Worm (Caenorhabditis elegans): ENCODE data around the gene C14E2.7.

C14E2.7 gene

DNA sequence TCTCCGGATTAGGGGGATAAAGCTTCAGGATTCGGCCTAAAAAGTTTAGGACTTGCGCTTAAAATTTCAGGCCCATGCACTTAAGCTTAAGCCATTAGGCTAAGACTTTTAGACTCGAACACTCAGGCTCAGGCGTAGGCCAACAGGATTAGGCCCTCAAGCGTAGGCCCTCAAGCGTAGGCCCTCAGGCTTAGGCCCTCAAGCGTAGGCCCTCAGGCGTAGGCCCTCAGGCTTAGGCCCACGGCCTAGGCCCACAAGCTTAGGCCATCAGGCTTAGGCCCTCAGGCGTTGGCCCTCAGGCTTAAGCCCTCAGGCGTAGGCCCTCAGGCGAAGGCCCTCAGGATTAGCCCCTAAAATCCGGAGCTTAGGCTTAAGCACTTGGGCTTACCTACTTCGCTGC is 34.3 kb downstream of the C14E2.7 start:
- TF ChIP-seq ztf-1 (GFP tag; conservative IDR thresholded peaks at IDR 0.05): 0 out of 2 replicates have a peak, but pooled peaks have one; percentile 57
- no peak for TF ChIP-seq nhr-6 (tag; optimal IDR thresholded peaks at IDR 0.05)

ce11 chrX:1852636-1853035 is 36.4 kb downstream of the C14E2.7 start, which contains the start of gene ceh-21:
Gene ceh-21, minus strand, starts transcription at chrX:1852736.
- TF ChIP-seq lin-39 (tag; optimal IDR thresholded peaks at IDR 0.05) (no peak), gmeb-1 (tag; optimal IDR thresholded peaks at IDR 0.05) (no peak), elt-3 (tag; optimal IDR thresholded peaks at IDR 0.05) (no peak), unc-39 (tag; optimal IDR thresholded peaks at IDR 0.05) (no peak)

ce11 chrX:1853596-1853995 is 37.4 kb downstream of the C14E2.7 start, which contains the start of gene T26C11.9:
Gene T26C11.9, minus strand, starts transcription at chrX:1853849.
- TF ChIP-seq gmeb-1 (tag; optimal IDR thresholded peaks at IDR 0.05) (peak; percentile 26), elt-3 (tag; optimal IDR thresholded peaks at IDR 0.05) (no peak), nhr-12 (tag; optimal IDR thresholded peaks at IDR 0.05) (no peak), crh-2 (tag; optimal IDR thresholded peaks at IDR 0.05) (peak; percentile 25), blmp-1 (tag; optimal IDR thresholded peaks at IDR 0.05; ENCODE audit: insufficient read depth) (peak; percentile 22), lsy-2 (tag; optimal IDR thresholded peaks at IDR 0.05) (peak in 1 of 2 experiments; percentile 46), C34F6.9 (tag; optimal IDR thresholded peaks at IDR 0.05) (peak; percentile 56), nhr-129 (tag; optimal IDR thresholded peaks at IDR 0.05) (peak; percentile 37), ZK546.5 (tag; optimal IDR thresholded peaks at IDR 0.05) (no peak), fos-1 (tag; optimal IDR thresholded peaks at IDR 0.05) (no peak), mab-5 (tag; optimal IDR thresholded peaks at IDR 0.05) (no peak), unc-55 (GFP tag; optimal IDR thresholded peaks at IDR 0.05) (peak; percentile 61), nhr-11 (tag; optimal IDR thresholded peaks at IDR 0.05) (no peak), lin-11 (tag; optimal IDR thresholded peaks at IDR 0.05) (no peak)

DNA sequence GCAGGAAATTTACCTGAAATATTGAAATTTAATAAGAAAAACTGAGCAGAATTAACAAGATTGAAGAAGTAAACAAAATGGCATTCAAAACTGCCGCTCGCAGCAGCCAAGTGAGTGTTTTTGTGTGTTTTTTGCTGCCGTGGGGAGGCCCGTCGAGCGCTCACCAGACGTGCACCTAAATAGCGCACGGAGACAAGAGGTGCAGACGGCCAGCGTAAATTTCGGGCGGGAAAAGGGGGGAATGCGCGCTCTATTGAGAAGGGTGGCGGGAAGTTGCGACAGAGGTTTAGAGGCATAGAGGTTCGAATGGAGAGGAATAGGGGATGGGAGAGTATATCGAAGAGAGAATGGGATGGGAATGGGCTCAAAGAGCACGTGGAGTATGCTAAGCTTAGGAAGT is 40.0 kb downstream of the C14E2.7 start, which contains the start of gene ceh-39:
Gene ceh-39, minus strand, starts transcription at position 13 of the 400 bp plus-strand sequence.
- no peak for TF ChIP-seq lin-39 (tag; optimal IDR thresholded peaks at IDR 0.05)
- no peak for TF ChIP-seq unc-39 (tag; optimal IDR thresholded peaks at IDR 0.05)
- TF ChIP-seq nhr-12 (tag; optimal IDR thresholded peaks at IDR 0.05): no peak
- TF ChIP-seq sma-3 (GFP tag; optimal IDR thresholded peaks at IDR 0.05): no peak
- TF ChIP-seq unc-55 (GFP tag; optimal IDR thresholded peaks at IDR 0.05): peak; percentile 83
- TF ChIP-seq C34F6.9 (tag; optimal IDR thresholded peaks at IDR 0.05): peak; percentile 75
- TF ChIP-seq nhr-23 (tag; optimal IDR thresholded peaks at IDR 0.05): no peak
- no peak for TF ChIP-seq nhr-10 (tag; optimal IDR thresholded peaks at IDR 0.05)
- TF ChIP-seq zag-1 (tag; optimal IDR thresholded peaks at IDR 0.05): peak; percentile 29
- peak; percentile 27 for TF ChIP-seq snpc-4 (tag; optimal IDR thresholded peaks at IDR 0.05)
- TF ChIP-seq skn-1 (tag; optimal IDR thresholded peaks at IDR 0.05): no peak
- TF ChIP-seq mdl-1 (tag; optimal IDR thresholded peaks at IDR 0.05): no peak
- no peak for TF ChIP-seq Y55F3AM.14 (GFP tag; optimal IDR thresholded peaks at IDR 0.05)
- no peak for TF ChIP-seq nhr-21 (tag; optimal IDR thresholded peaks at IDR 0.05)
- TF ChIP-seq nhr-11 (tag; optimal IDR thresholded peaks at IDR 0.05): no peak
- TF ChIP-seq ztf-1 (GFP tag; conservative IDR thresholded peaks at IDR 0.05): no peak
- TF ChIP-seq ztf-11 (tag; optimal IDR thresholded peaks at IDR 0.05): no peak
- TF ChIP-seq dmd-4 (tag; optimal IDR thresholded peaks at IDR 0.05): no peak
- TF ChIP-seq aly-2 (tag; optimal IDR thresholded peaks at IDR 0.05): no peak
- TF ChIP-seq unc-62 (GFP tag; optimal IDR thresholded peaks at IDR 0.05): no peak
- no peak for TF ChIP-seq R02D3.7 (tag; optimal IDR thresholded peaks at IDR 0.05)
- no peak for TF ChIP-seq peb-1 (tag; optimal IDR thresholded peaks at IDR 0.05)
- TF ChIP-seq lin-13 (GFP tag; optimal IDR thresholded peaks at IDR 0.05): no peak
- TF ChIP-seq egl-27 (tag; optimal IDR thresholded peaks at IDR 0.05): peak; percentile 9
- TF ChIP-seq lsy-2 (tag; optimal IDR thresholded peaks at IDR 0.05): peak; percentile 48 to 57
- no peak for TF ChIP-seq fos-1 (tag; optimal IDR thresholded peaks at IDR 0.05)
- no peak for TF ChIP-seq nhr-237 (tag; optimal IDR thresholded peaks at IDR 0.05)
- TF ChIP-seq alr-1 (tag; optimal IDR thresholded peaks at IDR 0.05): no peak
- no peak for TF ChIP-seq nhr-25 (tag; optimal IDR thresholded peaks at IDR 0.05)
- peak; percentile 45 for TF ChIP-seq gmeb-1 (tag; optimal IDR thresholded peaks at IDR 0.05)
- TF ChIP-seq elt-3 (tag; optimal IDR thresholded peaks at IDR 0.05): no peak
- no peak for TF ChIP-seq mab-5 (tag; optimal IDR thresholded peaks at IDR 0.05)
- TF ChIP-seq ztf-4 (tag; optimal IDR thresholded peaks at IDR 0.05): no peak
- TF ChIP-seq lin-11 (tag; optimal IDR thresholded peaks at IDR 0.05): peak; percentile 39
- no peak for TF ChIP-seq sma-9 (GFP tag; optimal IDR thresholded peaks at IDR 0.05)
- no peak for TF ChIP-seq sma-9 (tag; optimal IDR thresholded peaks at IDR 0.05)
- no peak for TF ChIP-seq nhr-77 (tag; optimal IDR thresholded peaks at IDR 0.05)
- peak; percentile 31 for TF ChIP-seq ceh-82 (tag; optimal IDR thresholded peaks at IDR 0.05)
- no peak for TF ChIP-seq mbf-1 (tag; optimal IDR thresholded peaks at IDR 0.05)
- TF ChIP-seq blmp-1 (tag; optimal IDR thresholded peaks at IDR 0.05; ENCODE audit: insufficient read depth): no peak
- no peak for TF ChIP-seq ceh-16 (tag; optimal IDR thresholded peaks at IDR 0.05)
- TF ChIP-seq ZK546.5 (tag; optimal IDR thresholded peaks at IDR 0.05): no peak
- TF ChIP-seq nhr-129 (tag; optimal IDR thresholded peaks at IDR 0.05): peak; percentile 71
- no peak for TF ChIP-seq nhr-6 (tag; optimal IDR thresholded peaks at IDR 0.05)
- TF ChIP-seq sem-4 (tag; optimal IDR thresholded peaks at IDR 0.05): no peak
